Worm (Caenorhabditis elegans): Measurements from ENCODE around the gene K07B1.4.

- no peak for TF ChIP-seq zfp-2 (tag; optimal IDR thresholded peaks at IDR 0.05)
- TF ChIP-seq nhr-11 (tag; optimal IDR thresholded peaks at IDR 0.05), result no peak
- TF ChIP-seq zag-1 (tag; optimal IDR thresholded peaks at IDR 0.05), result no peak
- TF ChIP-seq lsy-2 (tag; optimal IDR thresholded peaks at IDR 0.05), result no peak
- no peak for TF ChIP-seq dmd-8 (GFP tag; IDR thresholded peaks at IDR 0.05)
- no peak for TF ChIP-seq aly-2 (tag; optimal IDR thresholded peaks at IDR 0.05)
- no peak for TF ChIP-seq R02D3.7 (tag; optimal IDR thresholded peaks at IDR 0.05)
These were observed at the start of gene K07B1.4 for ce11 chrV:9328670-9329069.
